Worm (Caenorhabditis elegans): ENCODE results near the gene irld-3.

DNA sequence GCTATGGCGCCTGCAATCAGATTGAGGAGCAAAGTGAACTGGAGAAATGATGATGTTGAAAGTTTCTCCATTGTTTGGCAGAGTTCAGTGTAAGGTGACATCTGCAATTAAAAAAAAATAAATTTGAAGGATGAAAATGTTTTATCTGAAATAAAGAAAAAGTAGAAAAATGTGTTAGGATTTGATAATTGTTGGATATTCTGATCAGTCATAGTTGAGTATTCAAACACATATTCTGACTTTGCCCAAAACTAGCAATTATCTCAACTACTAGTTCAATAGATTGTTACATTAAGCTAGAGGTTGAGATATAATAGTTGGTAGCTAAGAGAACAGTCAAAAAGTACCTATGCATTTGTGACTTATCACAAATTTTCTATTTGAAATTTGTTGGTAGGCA lies 6.1 kb upstream of the irld-3 start, which contains the start of gene srab-10:
- no peak for TF ChIP-seq nhr-28 (tag; optimal IDR thresholded peaks at IDR 0.05)
- no peak for TF ChIP-seq lsy-2 (tag; optimal IDR thresholded peaks at IDR 0.05)
- no peak for TF ChIP-seq unc-62 (GFP tag; optimal IDR thresholded peaks at IDR 0.05)
- no peak for TF ChIP-seq snpc-4 (tag; optimal IDR thresholded peaks at IDR 0.05)
